Fruit fly (Drosophila melanogaster) S2 (cell line): ENCODE results near the gene Sec8.

Experiments
- CG8478 ChIP-seq: fragments of >200 bp; optimal IDR thresholded peaks from 2 replicates; lab custom pipeline; 2018
- CTCF ChIP-seq, 2 experiments: fragments of >200 bp; optimal IDR thresholded peaks; 2 replicates each; lab custom pipeline; 2018

DNA sequence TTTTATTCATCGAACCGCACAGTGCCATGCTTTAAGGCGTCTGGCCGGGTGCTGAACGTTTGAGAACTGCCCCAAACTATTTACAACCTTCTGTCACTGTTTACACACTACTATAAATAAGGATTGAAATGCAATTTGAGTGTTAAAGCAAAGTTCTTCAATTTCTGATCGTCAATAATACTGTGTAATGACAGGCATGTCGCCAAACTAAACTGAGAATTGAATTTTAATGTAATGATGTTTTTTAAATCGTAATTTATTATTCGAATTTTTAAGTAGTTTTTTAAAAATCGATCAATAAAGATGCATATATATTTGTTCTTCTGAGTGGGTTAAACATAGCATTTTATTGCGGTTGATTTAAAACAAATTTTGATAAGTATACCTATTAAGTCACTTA lies 22.2 kb upstream of the Sec8 start, which contains the start of gene CG2082:
- TF ChIP-seq CG8478 (no peak), CTCF (optimal IDR thresholded peaks at IDR 0.05; lab: Kevin White, UChicago) (no peak)
